Worm (Caenorhabditis elegans) whole organism, L3 larva: ENCODE data around the gene flwr-1.
A peak's percentile ranks its signal among the peaks of the same experiment; 100 is the strongest.

Experiments used
- R02D3.7 ChIP-seq: fragments of 150-350 bp; optimal IDR thresholded peaks from 2 replicates; lab custom pipeline; 2014; ENCODE audit warnings: missing biosample characterization, missing genetic modification characterization
- ZK546.5 ChIP-seq: sonication (generic microtip); optimal IDR thresholded peaks from 2 replicates; lab custom pipeline; 2017; ENCODE audit warnings: missing biosample characterization, missing genetic modification characterization
- aly-2 ChIP-seq: fragments of 150-350 bp; optimal IDR thresholded peaks from 2 replicates; lab custom pipeline; 2014; ENCODE audit warnings: missing biosample characterization, missing genetic modification characterization
- ama-1 ChIP-seq: fragments of 150-350 bp; optimal IDR thresholded peaks from 2 replicates; lab custom pipeline; 2018
- ceh-16 ChIP-seq: sonication (generic microtip); optimal IDR thresholded peaks from 2 replicates; lab custom pipeline; 2017; ENCODE audit warnings: missing biosample characterization, missing genetic modification characterization
- ceh-28 ChIP-seq: fragments of 150-350 bp; optimal IDR thresholded peaks from 2 replicates; lab custom pipeline; 2014; ENCODE audit warnings: missing biosample characterization, missing genetic modification reagents, missing genetic modification characterization
- ceh-82 ChIP-seq: fragments of 150-350 bp; optimal IDR thresholded peaks from 2 replicates; lab custom pipeline; 2014; ENCODE audit warnings: missing biosample characterization, missing genetic modification characterization
- ceh-9 ChIP-seq: sonication (generic microtip); optimal IDR thresholded peaks from 2 replicates; lab custom pipeline; 2018; ENCODE audit warnings: missing biosample characterization, missing genetic modification characterization
- egl-5 ChIP-seq: fragments of 150-350 bp; optimal IDR thresholded peaks from 2 replicates; lab custom pipeline; 2017; ENCODE audit warnings: missing biosample characterization, missing genetic modification reagents, missing genetic modification characterization, inconsistent platforms
- elt-2 ChIP-seq: sonication (generic microtip); optimal IDR thresholded peaks from 2 replicates; lab custom pipeline; 2016; ENCODE audit warnings: missing genetic modification reagents, mild to moderate bottlenecking, missing genetic modification characterization, missing compliant biosample characterization
- elt-3 ChIP-seq, 3 experiments: fragments of 150-350 bp in 1 of 3; sonication (generic microtip) in 2 of 3; optimal IDR thresholded peaks; 2 replicates in 2 of 3; 4 replicates in 1 of 3; lab custom pipeline; 2014 to 2017; ENCODE audit warnings: missing biosample characterization in 3 of 3, missing genetic modification characterization in 3 of 3
- fkh-10 ChIP-seq: sonication (generic microtip); optimal IDR thresholded peaks from 2 replicates; lab custom pipeline; 2017; ENCODE audit warnings: missing biosample characterization, missing genetic modification reagents, missing genetic modification characterization
- fkh-2 ChIP-seq: fragments of 150-350 bp; optimal IDR thresholded peaks from 2 replicates; lab custom pipeline; 2014; ENCODE audit warnings: missing biosample characterization, missing genetic modification reagents, missing genetic modification characterization
- hmg-11 ChIP-seq: sonication (generic microtip); optimal IDR thresholded peaks from 2 replicates; lab custom pipeline; 2016; ENCODE audit warnings: missing genetic modification characterization, missing compliant biosample characterization
- jun-1 ChIP-seq: fragments of 150-350 bp; optimal IDR thresholded peaks from 2 replicates; lab custom pipeline; 2014; ENCODE audit warnings: missing biosample characterization, missing genetic modification reagents, missing genetic modification characterization
- lin-15B ChIP-seq: fragments of 150-350 bp; optimal IDR thresholded peaks from 2 replicates; lab custom pipeline; 2014; ENCODE audit warnings: missing biosample characterization, missing genetic modification characterization
- lin-39 ChIP-seq: fragments of 150-350 bp; optimal IDR thresholded peaks from 2 replicates; lab custom pipeline; 2018; ENCODE audit warnings: missing biosample characterization, missing genetic modification reagents, missing genetic modification characterization
- mml-1 ChIP-seq: fragments of 150-350 bp; sonication (generic microtip); optimal IDR thresholded peaks from 3 replicates; lab custom pipeline; 2014; ENCODE audit warnings: missing biosample characterization, missing genetic modification characterization
- nfya-1 ChIP-seq: sonication (generic microtip); optimal IDR thresholded peaks from 2 replicates; lab custom pipeline; 2017; ENCODE audit warnings: missing genetic modification characterization, mild to moderate bottlenecking, missing compliant biosample characterization, antibody characterized with exemption, moderate library complexity; ENCODE audit not compliant: insufficient read depth
- nhr-11 ChIP-seq: fragments of 150-350 bp; optimal IDR thresholded peaks from 2 replicates; lab custom pipeline; 2014; ENCODE audit warnings: missing biosample characterization, missing genetic modification characterization
- nhr-23 ChIP-seq: fragments of 150-350 bp; optimal IDR thresholded peaks from 2 replicates; lab custom pipeline; 2014; ENCODE audit warnings: missing biosample characterization, missing genetic modification reagents, missing genetic modification characterization
- nhr-25 ChIP-seq: sonication (generic microtip); optimal IDR thresholded peaks from 2 replicates; lab custom pipeline; 2017; ENCODE audit warnings: missing biosample characterization, missing genetic modification characterization
- nhr-28 ChIP-seq: fragments of 150-350 bp; optimal IDR thresholded peaks from 2 replicates; lab custom pipeline; 2014; ENCODE audit warnings: missing biosample characterization, missing genetic modification characterization
- nhr-43 ChIP-seq: sonication (generic microtip); optimal IDR thresholded peaks from 2 replicates; lab custom pipeline; 2016; ENCODE audit warnings: mild to moderate bottlenecking, missing genetic modification characterization, missing compliant biosample characterization; ENCODE audit not compliant: poor library complexity, severe bottlenecking
- pha-4 ChIP-seq: fragments of 150-350 bp; optimal IDR thresholded peaks from 2 replicates; lab custom pipeline; 2014; ENCODE audit warnings: missing biosample characterization, missing genetic modification reagents, missing genetic modification characterization
- pqm-1 ChIP-seq: fragments of 150-350 bp; optimal IDR thresholded peaks from 2 replicates; lab custom pipeline; 2017; ENCODE audit warnings: missing biosample characterization, missing genetic modification characterization, inconsistent platforms
- sea-2 ChIP-seq: fragments of 150-350 bp; sonication (generic microtip); optimal IDR thresholded peaks from 4 replicates; lab custom pipeline; 2014; ENCODE audit warnings: missing biosample characterization, missing genetic modification reagents, missing genetic modification characterization
- skn-1 ChIP-seq: fragments of 150-350 bp; optimal IDR thresholded peaks from 2 replicates; lab custom pipeline; 2014; ENCODE audit warnings: missing biosample characterization, missing genetic modification characterization
- snpc-4 ChIP-seq: fragments of 150-350 bp; optimal IDR thresholded peaks from 2 replicates; lab custom pipeline; 2014; ENCODE audit warnings: missing biosample characterization, missing genetic modification characterization
- unc-39 ChIP-seq: sonication (generic microtip); optimal IDR thresholded peaks from 4 replicates; lab custom pipeline; 2017; ENCODE audit warnings: missing biosample characterization, missing genetic modification characterization
- unc-62 ChIP-seq: fragments of 150-350 bp; sonication (generic microtip); optimal IDR thresholded peaks from 4 replicates; lab custom pipeline; 2014; ENCODE audit warnings: missing biosample characterization, missing genetic modification reagents, missing genetic modification characterization
- ztf-11 ChIP-seq: fragments of 150-350 bp; optimal IDR thresholded peaks from 2 replicates; lab custom pipeline; 2014; ENCODE audit warnings: missing biosample characterization, missing genetic modification characterization
- ztf-4 ChIP-seq: fragments of 150-350 bp; optimal IDR thresholded peaks from 2 replicates; lab custom pipeline; 2014; ENCODE audit warnings: missing biosample characterization, missing genetic modification characterization

Gene flwr-1

ce11 chrX:14988160-14988559 is 18.1 kb upstream of the flwr-1 start:
- TF ChIP-seq snpc-4 (tag; lab: Kevin White, UChicago) (peak; percentile 40), nhr-28 (tag; lab: Kevin White, UChicago) (no peak)
- TF ChIP-seq, all 47 proteins: peak for 1

ce11 chrX:14983274-14983673 is 13.2 kb upstream of the flwr-1 start, which contains the start of gene rbg-1:
TSS of gene rbg-1 (plus strand) at chrX:14983533.
- TF ChIP-seq nhr-25 (tag; lab: Kevin White, UChicago), result peak; percentile 87
- no peak for TF ChIP-seq ztf-4
- peak; percentile 15 for TF ChIP-seq fkh-10
- TF ChIP-seq ceh-28 (tag; lab: Kevin White, UChicago), result peak; percentile 79
- TF ChIP-seq pha-4 (tag; lab: Kevin White, UChicago), result peak; percentile 96
- no peak for TF ChIP-seq ZK546.5 (tag; lab: Kevin White, UChicago)
- TF ChIP-seq nfya-1 (tag; lab: Kevin White, UChicago), result peak; percentile 81
- peak; percentile 61 for TF ChIP-seq jun-1 (tag; lab: Kevin White, UChicago)
- TF ChIP-seq sea-2 (GFP tag; lab: Kevin White, UChicago), result peak; percentile 50
- TF ChIP-seq elt-3 (tag; optimal IDR thresholded peaks at IDR 0.05; lab: Kevin White, UChicago), result no peak
- TF ChIP-seq unc-62 (GFP tag; lab: Kevin White, UChicago), result no peak
- peak; percentile 51 for TF ChIP-seq hmg-11 (tag; lab: Kevin White, UChicago)
- peak; percentile 77 for TF ChIP-seq lin-15B (tag; lab: Kevin White, UChicago)
- peak; percentile 80 for TF ChIP-seq fkh-2 (tag; lab: Kevin White, UChicago)
- peak; percentile 83 for TF ChIP-seq snpc-4 (tag; lab: Kevin White, UChicago)
- peak; percentile 62 for TF ChIP-seq lin-39
- peak; percentile 35 for TF ChIP-seq pqm-1
- TF ChIP-seq aly-2 (tag; lab: Kevin White, UChicago), result no peak
- peak; percentile 57 for TF ChIP-seq elt-2 (tag; lab: Kevin White, UChicago)
- peak; percentile 39 for TF ChIP-seq nhr-23 (tag; lab: Kevin White, UChicago)
- TF ChIP-seq egl-5, result peak; percentile 95
- TF ChIP-seq nhr-28 (tag; lab: Kevin White, UChicago), result no peak

ce11 chrX:14982525-14982924 is 12.5 kb upstream of the flwr-1 start, which contains the start of gene plp-2:
TSS of gene plp-2 (minus strand) at chrX:14982804.
- TF ChIP-seq ceh-82 (tag; lab: Kevin White, UChicago) (no peak), ama-1 (lab: Kevin White, UChicago) (peak; percentile 26), pha-4 (tag; lab: Kevin White, UChicago) (peak; percentile 1), egl-5 (no peak)

ce11 chrX:14981620-14982019 is 11.5 kb upstream of the flwr-1 start:
- peak; percentile 38 for TF ChIP-seq elt-2 (tag; lab: Kevin White, UChicago)

- TF ChIP-seq egl-5, result no peak
- TF ChIP-seq elt-2 (tag; lab: Kevin White, UChicago), result no peak
- no peak for TF ChIP-seq R02D3.7 (tag; lab: Kevin White, UChicago)
- TF ChIP-seq nhr-11 (tag; lab: Kevin White, UChicago), result no peak
- no peak for TF ChIP-seq nhr-25 (tag; lab: Kevin White, UChicago)
- TF ChIP-seq nhr-43 (tag; lab: Kevin White, UChicago), result no peak
- no peak for TF ChIP-seq ZK546.5 (tag; lab: Kevin White, UChicago)
- TF ChIP-seq ama-1 (lab: Kevin White, UChicago), result no peak
Observed at ce11 chrX:14979388-14979787, 9.3 kb upstream of the flwr-1 start, which contains the start of gene emre-1. TSS of gene emre-1 (plus strand) at chrX:14979688.

ce11 chrX:14978756-14979155 is 8.7 kb upstream of the flwr-1 start:
- peak; percentile 90 for TF ChIP-seq ama-1 (lab: Kevin White, UChicago)
- TF ChIP-seq fkh-2 (tag; lab: Kevin White, UChicago), result no peak
- TF ChIP-seq mml-1 (tag; lab: Kevin White, UChicago), result no peak
- no peak for TF ChIP-seq unc-39 (tag; lab: Kevin White, UChicago)
- TF ChIP-seq pqm-1, result no peak
- TF ChIP-seq skn-1 (tag; lab: Kevin White, UChicago), result no peak
- peak; percentile 2 for TF ChIP-seq elt-2 (tag; lab: Kevin White, UChicago)
- TF ChIP-seq hmg-11 (tag; lab: Kevin White, UChicago), result peak; percentile 11
- no peak for TF ChIP-seq ceh-82 (tag; lab: Kevin White, UChicago)
- TF ChIP-seq ceh-16 (tag; lab: Kevin White, UChicago), result no peak
- no peak for TF ChIP-seq ceh-9 (tag; lab: Kevin White, UChicago)
- TF ChIP-seq pha-4 (tag; lab: Kevin White, UChicago), result peak; percentile 70
- TF ChIP-seq ceh-28 (tag; lab: Kevin White, UChicago), result peak; percentile 55
- TF ChIP-seq nhr-43 (tag; lab: Kevin White, UChicago), result peak; percentile 37
- no peak for TF ChIP-seq nhr-23 (tag; lab: Kevin White, UChicago)
- TF ChIP-seq nfya-1 (tag; lab: Kevin White, UChicago), result peak; percentile 63
- peak; percentile 4 for TF ChIP-seq nhr-25 (tag; lab: Kevin White, UChicago)
- TF ChIP-seq egl-5, result no peak
- TF ChIP-seq lin-39, result peak; percentile 24
- TF ChIP-seq ztf-4, result no peak
- TF ChIP-seq elt-3 (tag; optimal IDR thresholded peaks at IDR 0.05; lab: Kevin White, UChicago), result peak in 1 of 3 experiments; percentile 17
- TF ChIP-seq ztf-11 (tag; lab: Kevin White, UChicago), result no peak
